Worm (Caenorhabditis elegans) whole organism, late embryonic: Measurements from ENCODE around the gene cki-1.

ENCODE experiments used
- C08G9.2 ChIP-seq: sonication (generic microtip); optimal IDR thresholded peaks from 2 replicates; lab custom pipeline; 2016; ENCODE audit warnings: mild to moderate bottlenecking, missing genetic modification characterization, moderate library complexity, missing compliant biosample characterization
- C38D4.7 ChIP-seq: fragments of 200-800 bp; sonication (Bioruptor generic); optimal IDR thresholded peaks from 2 replicates; lab custom pipeline; 2018; ENCODE audit warnings: mild to moderate bottlenecking, missing genetic modification characterization, moderate library complexity, missing compliant biosample characterization
- F13H6.1 ChIP-seq: sonication (generic microtip); optimal IDR thresholded peaks from 2 replicates; lab custom pipeline; 2016; ENCODE audit warnings: missing genetic modification characterization, missing compliant biosample characterization
- K02D7.2 ChIP-seq: sonication (generic microtip); optimal IDR thresholded peaks from 2 replicates; lab custom pipeline; 2017; ENCODE audit warnings: mild to moderate bottlenecking, missing genetic modification characterization, missing compliant biosample characterization
- K09A11.1 ChIP-seq: sonication (generic microtip); optimal IDR thresholded peaks from 2 replicates; lab custom pipeline; 2017; ENCODE audit warnings: antibody characterized with exemption, mild to moderate bottlenecking, missing genetic modification characterization, missing compliant biosample characterization; ENCODE audit not compliant: insufficient read depth
- ahr-1 ChIP-seq: sonication (generic microtip); optimal IDR thresholded peaks from 2 replicates; lab custom pipeline; 2016; ENCODE audit warnings: missing genetic modification characterization, missing compliant biosample characterization
- ceh-14 ChIP-seq: sonication (generic microtip); optimal IDR thresholded peaks from 2 replicates; lab custom pipeline; 2016; ENCODE audit warnings: missing genotype, missing genetic modification characterization, missing compliant biosample characterization
- ceh-18 ChIP-seq: sonication (generic microtip); optimal IDR thresholded peaks from 2 replicates; lab custom pipeline; 2016; ENCODE audit warnings: missing genetic modification characterization, missing compliant biosample characterization
- ceh-19 ChIP-seq: fragments of 200-800 bp; sonication (Bioruptor generic); optimal IDR thresholded peaks from 2 replicates; lab custom pipeline; 2018; ENCODE audit warnings: mild to moderate bottlenecking, missing genetic modification characterization, missing compliant biosample characterization
- ceh-2 ChIP-seq: sonication (generic microtip); optimal IDR thresholded peaks from 2 replicates; lab custom pipeline; 2016; ENCODE audit warnings: missing genotype, missing genetic modification characterization, missing compliant biosample characterization
- ceh-22 ChIP-seq: sonication (generic microtip); optimal IDR thresholded peaks from 2 replicates; lab custom pipeline; 2017; ENCODE audit warnings: missing biosample characterization, missing genetic modification characterization
- ceh-24 ChIP-seq: sonication (generic microtip); optimal IDR thresholded peaks from 2 replicates; lab custom pipeline; 2016; ENCODE audit warnings: mild to moderate bottlenecking, missing genetic modification characterization, missing compliant biosample characterization
- ceh-30 ChIP-seq: fragments of 150-350 bp; optimal IDR thresholded peaks from 2 replicates; lab custom pipeline; 2014; ENCODE audit warnings: missing biosample characterization, missing genetic modification characterization
- ceh-31 ChIP-seq: sonication (generic microtip); optimal IDR thresholded peaks from 2 replicates; lab custom pipeline; 2016; ENCODE audit warnings: missing genetic modification characterization, missing compliant biosample characterization
- ceh-34 ChIP-seq: sonication (generic microtip); optimal IDR thresholded peaks from 2 replicates; lab custom pipeline; 2016; ENCODE audit warnings: mild to moderate bottlenecking, missing genetic modification characterization, missing compliant biosample characterization
- ceh-45 ChIP-seq: fragments of 200-800 bp; sonication (Bioruptor generic); IDR thresholded peaks from 2 replicates; pipeline ENCODE4 v1.3.6; 2022; ENCODE audit warnings: missing genetic modification reagents, missing genetic modification characterization, missing compliant biosample characterization
- ceh-48 ChIP-seq: sonication (generic microtip); optimal IDR thresholded peaks from 2 replicates; lab custom pipeline; 2016; ENCODE audit warnings: missing genetic modification characterization, inconsistent platforms, missing compliant biosample characterization
- ceh-9 ChIP-seq: sonication (generic microtip); optimal IDR thresholded peaks from 2 replicates; lab custom pipeline; 2016; ENCODE audit warnings: mild to moderate bottlenecking, missing genetic modification characterization, inconsistent platforms, missing compliant biosample characterization
- elt-2 ChIP-seq: sonication (generic microtip); optimal IDR thresholded peaks from 2 replicates; lab custom pipeline; 2016; ENCODE audit warnings: missing genetic modification reagents, missing genetic modification characterization, missing compliant biosample characterization
- ets-4 ChIP-seq: sonication (generic microtip); optimal IDR thresholded peaks from 2 replicates; lab custom pipeline; 2016; ENCODE audit warnings: missing genetic modification characterization, missing compliant biosample characterization
- eyg-1 ChIP-seq: sonication (generic microtip); optimal IDR thresholded peaks from 2 replicates; lab custom pipeline; 2016; ENCODE audit warnings: missing genotype, missing genetic modification characterization, missing compliant biosample characterization
- fax-1 ChIP-seq: sonication (generic microtip); optimal IDR thresholded peaks from 2 replicates; lab custom pipeline; 2016; ENCODE audit warnings: missing genotype, missing genetic modification characterization, missing compliant biosample characterization
- fkh-10 ChIP-seq: fragments of 150-350 bp; optimal IDR thresholded peaks from 2 replicates; lab custom pipeline; 2014; ENCODE audit warnings: missing biosample characterization, missing genetic modification reagents, missing genetic modification characterization
- gmeb-2 ChIP-seq: sonication (generic microtip); optimal IDR thresholded peaks from 2 replicates; lab custom pipeline; 2016; ENCODE audit warnings: missing genetic modification characterization, inconsistent platforms, missing compliant biosample characterization
- hlh-13 ChIP-seq: fragments of 200-800 bp; sonication (Bioruptor generic); optimal IDR thresholded peaks from 2 replicates; lab custom pipeline; 2018; ENCODE audit warnings: mild to moderate bottlenecking, missing genetic modification characterization, missing compliant biosample characterization
- hlh-30 ChIP-seq: sonication (generic microtip); optimal IDR thresholded peaks from 2 replicates; lab custom pipeline; 2017; ENCODE audit warnings: antibody characterized with exemption, missing genetic modification characterization, missing compliant biosample characterization; ENCODE audit not compliant: insufficient read depth
- hlh-6 ChIP-seq: sonication (generic microtip); optimal IDR thresholded peaks from 2 replicates; lab custom pipeline; 2016; ENCODE audit warnings: missing genotype, missing genetic modification characterization, missing compliant biosample characterization
- hlh-8 ChIP-seq: sonication (generic microtip); optimal IDR thresholded peaks from 2 replicates; lab custom pipeline; 2016; ENCODE audit warnings: missing genotype, missing genetic modification characterization, missing compliant biosample characterization
- lin-11 ChIP-seq: fragments of 200-800 bp; sonication (Bioruptor generic); optimal IDR thresholded peaks from 2 replicates; lab custom pipeline; 2018; ENCODE audit warnings: mild to moderate bottlenecking, missing genetic modification characterization, missing compliant biosample characterization
- mec-3 ChIP-seq: sonication (generic microtip); optimal IDR thresholded peaks from 2 replicates; lab custom pipeline; 2016; ENCODE audit warnings: borderline replicate concordance, missing genetic modification characterization, missing compliant biosample characterization
- nfya-1 ChIP-seq: sonication (generic microtip); optimal IDR thresholded peaks from 2 replicates; lab custom pipeline; 2017; ENCODE audit warnings: missing genetic modification characterization, mild to moderate bottlenecking, missing compliant biosample characterization, antibody characterized with exemption, moderate library complexity
- nhr-11 ChIP-seq: fragments of 150-350 bp; optimal IDR thresholded peaks from 2 replicates; lab custom pipeline; 2014; ENCODE audit warnings: missing biosample characterization, missing genetic modification characterization
- nhr-232 ChIP-seq: sonication (generic microtip); optimal IDR thresholded peaks from 2 replicates; lab custom pipeline; 2016; ENCODE audit warnings: missing genetic modification characterization, missing compliant biosample characterization
- npax-4 ChIP-seq: sonication (generic microtip); optimal IDR thresholded peaks from 2 replicates; lab custom pipeline; 2016; ENCODE audit warnings: missing genetic modification characterization, missing compliant biosample characterization
- pat-9 ChIP-seq: fragments of 200-800 bp; sonication (Bioruptor generic); optimal IDR thresholded peaks from 2 replicates; lab custom pipeline; 2018; ENCODE audit warnings: mild to moderate bottlenecking, missing genetic modification characterization, moderate library complexity, missing compliant biosample characterization
- pax-1 ChIP-seq: fragments of 150-350 bp; optimal IDR thresholded peaks from 2 replicates; lab custom pipeline; 2014; ENCODE audit warnings: missing biosample characterization, missing genetic modification characterization
- pha-2 ChIP-seq: sonication (generic microtip); optimal IDR thresholded peaks from 2 replicates; lab custom pipeline; 2017; ENCODE audit warnings: mild to moderate bottlenecking, missing genetic modification characterization, missing compliant biosample characterization
- pqm-1 ChIP-seq: sonication (generic microtip); optimal IDR thresholded peaks from 2 replicates; lab custom pipeline; 2016; ENCODE audit warnings: missing genetic modification characterization, missing compliant biosample characterization
- pros-1 ChIP-seq: fragments of 150-350 bp; optimal IDR thresholded peaks from 2 replicates; lab custom pipeline; 2014; ENCODE audit warnings: missing biosample characterization, missing genetic modification reagents, missing genetic modification characterization
- ref-2 ChIP-seq: sonication (generic microtip); optimal IDR thresholded peaks from 2 replicates; lab custom pipeline; 2016; ENCODE audit warnings: missing genetic modification characterization, missing compliant biosample characterization
- sox-2 ChIP-seq: fragments of 200-800 bp; sonication (Bioruptor generic); IDR thresholded peaks from 2 replicates; pipeline ENCODE4 v1.3.6; 2022; ENCODE audit warnings: missing genetic modification reagents, missing genetic modification characterization, missing compliant biosample characterization
- sox-4 ChIP-seq: sonication (generic microtip); optimal IDR thresholded peaks from 2 replicates; lab custom pipeline; 2017; ENCODE audit warnings: mild to moderate bottlenecking, missing genetic modification characterization, inconsistent platforms, missing compliant biosample characterization
- tbx-2 ChIP-seq: sonication (generic microtip); optimal IDR thresholded peaks from 2 replicates; lab custom pipeline; 2016; ENCODE audit warnings: missing genetic modification characterization, missing compliant biosample characterization
- unc-3 ChIP-seq, 2 experiments: fragments of 200-800 bp in 1 of 2; sonication (Bioruptor generic) in 1 of 2; sonication (generic microtip) in 1 of 2; conservative IDR thresholded peaks in 1 of 2; optimal IDR thresholded peaks in 1 of 2; 2 replicates each; pipeline versions ENCODE4 v1.3.6 to Lab custom; 2016 to 2022; ENCODE audit warnings: missing compliant biosample characterization in 2 of 2, missing genetic modification characterization in 2 of 2, missing genetic modification reagents in 1 of 2
- unc-42 ChIP-seq: sonication (generic microtip); optimal IDR thresholded peaks from 2 replicates; lab custom pipeline; 2016; ENCODE audit warnings: missing genotype, missing genetic modification characterization, missing compliant biosample characterization
- unc-55 ChIP-seq: sonication (generic microtip); optimal IDR thresholded peaks from 2 replicates; lab custom pipeline; 2017; ENCODE audit warnings: missing biosample characterization, missing genetic modification reagents, missing genetic modification characterization
- zip-5 ChIP-seq: sonication (generic microtip); optimal IDR thresholded peaks from 2 replicates; lab custom pipeline; 2016; ENCODE audit warnings: missing genetic modification characterization, missing compliant biosample characterization
- ztf-16 ChIP-seq: sonication (generic microtip); optimal IDR thresholded peaks from 2 replicates; lab custom pipeline; 2017; ENCODE audit warnings: missing genetic modification characterization, missing compliant biosample characterization

cki-1 gene

DNA sequence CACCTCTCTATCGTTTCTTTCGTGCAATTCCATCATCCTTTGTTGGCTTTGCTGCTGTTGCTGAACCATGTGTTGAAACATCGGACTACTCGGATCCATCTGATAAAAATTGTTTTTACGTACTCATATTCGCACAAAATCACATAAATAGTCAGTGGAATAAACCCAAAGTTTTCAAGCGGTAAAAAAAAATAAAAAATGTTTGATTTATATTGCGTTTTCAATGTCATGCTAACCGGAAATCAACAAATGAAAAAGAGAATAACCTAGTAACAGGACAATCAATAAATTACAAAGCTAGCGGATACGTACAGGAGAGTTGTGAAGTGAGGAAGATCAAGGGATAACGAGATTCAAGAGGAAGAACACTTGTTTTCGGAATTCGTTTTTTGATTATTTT, 43.9 kb downstream of the cki-1 start, which contains the start of gene mdt-10:
mdt-10 (minus strand) TSS at position 101 of the 400 bp plus-strand sequence.
- TF ChIP-seq ceh-14: no peak
- TF ChIP-seq pat-9 (tag; lab: Kevin White, UChicago): no peak
- TF ChIP-seq hlh-8 (tag; lab: Kevin White, UChicago): no peak
- TF ChIP-seq mec-3: no peak
- TF ChIP-seq ahr-1 (tag; lab: Kevin White, UChicago): no peak
- TF ChIP-seq hlh-13: no peak
- no peak for TF ChIP-seq sox-2 (GFP tag; lab: Robert Waterston, UW)
- TF ChIP-seq K09A11.1 (tag; lab: Kevin White, UChicago): no peak

DNA sequence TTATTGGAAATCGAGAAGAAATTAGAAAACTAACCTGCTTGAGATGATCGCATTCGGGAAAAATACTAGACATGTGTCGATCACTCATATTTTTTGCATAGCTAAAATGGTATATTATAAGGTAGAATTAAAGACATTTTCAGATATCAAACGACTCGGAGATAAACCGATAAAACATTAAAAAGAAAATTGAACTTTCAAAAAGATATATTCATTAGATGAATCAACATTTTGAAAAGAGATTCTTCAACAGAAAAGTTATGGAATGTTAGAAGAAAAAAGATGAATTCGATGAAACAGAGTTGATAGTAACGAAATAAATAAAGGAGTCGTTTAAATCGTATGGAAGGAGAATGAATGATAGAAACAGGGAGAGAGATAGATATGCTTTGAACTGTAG, 44.6 kb downstream of the cki-1 start, which contains the start of gene mdmh-35:
mdmh-35 (minus strand) TSS at position 101 of the 400 bp plus-strand sequence.
- TF ChIP-seq ceh-24 (no peak), nfya-1 (tag; lab: Kevin White, UChicago) (no peak), eyg-1 (tag; lab: Kevin White, UChicago) (no peak), hlh-6 (tag; lab: Kevin White, UChicago) (no peak), ztf-16 (tag; lab: Kevin White, UChicago) (no peak), unc-55 (GFP tag; lab: Kevin White, UChicago) (no peak), ceh-22 (tag; lab: Kevin White, UChicago) (no peak), unc-3 (GFP tag; conservative IDR thresholded peaks at IDR 0.05; lab: Robert Waterston, UW) (no peak), unc-3 (tag; optimal IDR thresholded peaks at IDR 0.05; lab: Kevin White, UChicago) (no peak), C08G9.2 (tag; lab: Kevin White, UChicago) (no peak), ref-2 (tag; lab: Kevin White, UChicago) (no peak), ceh-34 (no peak), fkh-10 (GFP tag; lab: Kevin White, UChicago) (no peak), pros-1 (tag; lab: Kevin White, UChicago) (no peak), K02D7.2 (tag; lab: Kevin White, UChicago) (no peak), hlh-30 (tag; lab: Kevin White, UChicago) (no peak), ceh-14 (no peak), ceh-2 (tag; lab: Kevin White, UChicago) (no peak)
- TF ChIP-seq, all 69 proteins: peak for 0

DNA sequence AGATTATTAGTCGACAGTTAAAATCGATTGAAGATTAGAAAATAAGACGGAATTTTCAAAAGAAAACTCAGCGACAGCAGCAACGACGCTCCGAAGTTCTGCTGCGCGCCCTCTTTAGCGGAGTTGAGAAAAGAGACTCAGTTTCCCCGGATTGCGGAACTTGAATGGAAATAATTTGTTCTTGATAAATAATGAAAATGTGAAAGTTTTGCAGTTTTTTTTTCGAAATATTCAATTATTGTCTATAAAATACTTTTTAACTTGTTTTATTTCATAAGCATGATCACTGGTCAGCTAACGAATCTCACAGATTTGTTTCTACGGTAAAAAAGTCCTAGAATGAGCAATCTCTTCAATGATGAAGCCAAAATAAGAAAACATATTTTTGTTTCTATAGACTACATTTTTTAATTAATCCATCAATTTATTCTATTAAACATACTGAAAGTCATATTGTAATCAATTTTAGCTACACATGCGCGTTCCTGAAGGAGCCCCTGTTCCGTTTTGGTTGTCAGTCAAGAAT, 46.5 kb downstream of the cki-1 start, which contains the start of the genes cec-3 and T09A5.15:
cec-3 (minus strand) TSS at position 116 of the 526 bp plus-strand sequence.
T09A5.15 (plus strand) TSS at position 476 of the 526 bp plus-strand sequence.
- TF ChIP-seq ceh-48 (tag; lab: Kevin White, UChicago): no peak
- no peak for TF ChIP-seq npax-4 (tag; lab: Kevin White, UChicago)
- TF ChIP-seq ztf-16 (tag; lab: Kevin White, UChicago): no peak
- no peak for TF ChIP-seq hlh-6 (tag; lab: Kevin White, UChicago)
- no peak for TF ChIP-seq nhr-11 (tag; lab: Kevin White, UChicago)
- no peak for TF ChIP-seq pha-2 (tag; lab: Kevin White, UChicago)
- TF ChIP-seq pax-1: no peak
- no peak for TF ChIP-seq ceh-45
- no peak for TF ChIP-seq sox-4
- peak; percentile 47 for TF ChIP-seq hlh-8 (tag; lab: Kevin White, UChicago)
- peak; percentile 12 for TF ChIP-seq fax-1 (tag; lab: Kevin White, UChicago)
- TF ChIP-seq lin-11: no peak
- no peak for TF ChIP-seq C38D4.7
- TF ChIP-seq nhr-232 (tag; lab: Kevin White, UChicago): no peak
- TF ChIP-seq tbx-2: peak; percentile 82
- TF ChIP-seq hlh-13: no peak
- TF ChIP-seq ceh-31 (tag; lab: Kevin White, UChicago): peak; percentile 79
- TF ChIP-seq nfya-1 (tag; lab: Kevin White, UChicago): peak; percentile 42
- peak; percentile 68 for TF ChIP-seq zip-5 (tag; lab: Kevin White, UChicago)
- peak; percentile 63 for TF ChIP-seq ceh-34
- no peak for TF ChIP-seq pqm-1 (tag; lab: Kevin White, UChicago)
- TF ChIP-seq gmeb-2 (tag; lab: Kevin White, UChicago): no peak
- peak; percentile 41 for TF ChIP-seq unc-42
- TF ChIP-seq ceh-19: no peak
- TF ChIP-seq elt-2 (tag; lab: Kevin White, UChicago): peak; percentile 49
- TF ChIP-seq ceh-18 (tag; lab: Kevin White, UChicago): peak; percentile 15
- TF ChIP-seq F13H6.1 (tag; lab: Kevin White, UChicago): peak; percentile 27
- TF ChIP-seq C08G9.2 (tag; lab: Kevin White, UChicago): peak; percentile 69
- TF ChIP-seq ets-4 (tag; lab: Kevin White, UChicago): peak; percentile 55
- TF ChIP-seq ceh-9 (tag; lab: Kevin White, UChicago): no peak
- TF ChIP-seq ceh-30 (tag; lab: Kevin White, UChicago): no peak
